Worm (Caenorhabditis elegans): Measurements from ENCODE around the gene oatr-1.

ce11 chrIII:6360114-6360513 is 35.9 kb downstream of the oatr-1 start:
- TF ChIP-seq drap-1 (GFP tag; optimal IDR thresholded peaks at IDR 0.05) (no peak), ham-2 (GFP tag; optimal IDR thresholded peaks at IDR 0.05) (no peak)
